Worm (Caenorhabditis elegans): ENCODE measurements around the gene lgc-5.

The lgc-5 gene

ce11 chrIV:8303668-8304067 is 38.8 kb upstream of the lgc-5 start, which contains the start of gene vha-5:
vha-5 (plus strand) TSS chrIV:8303968.
- TF ChIP-seq tbx-11 (GFP tag; IDR thresholded peaks at IDR 0.05), result no peak
- TF ChIP-seq pes-1 (GFP tag; IDR thresholded peaks at IDR 0.05), result no peak
- TF ChIP-seq hmg-4 (GFP tag; optimal IDR thresholded peaks at IDR 0.05), result no peak
- TF ChIP-seq sea-1 (GFP tag; conservative IDR thresholded peaks at IDR 0.05), result no peak
- no peak for TF ChIP-seq ceh-36 (tag; optimal IDR thresholded peaks at IDR 0.05)
- TF ChIP-seq ets-7 (tag; optimal IDR thresholded peaks at IDR 0.05), result no peak
- TF ChIP-seq B0310.2 (tag; optimal IDR thresholded peaks at IDR 0.05), result no peak
- no peak for TF ChIP-seq ceh-13 (GFP tag; optimal IDR thresholded peaks at IDR 0.05)
- TF ChIP-seq hmbx-1 (tag; optimal IDR thresholded peaks at IDR 0.05), result no peak
- no peak for TF ChIP-seq scrt-1 (GFP tag; IDR thresholded peaks at IDR 0.05)
- no peak for TF ChIP-seq F13C5.2 (tag; optimal IDR thresholded peaks at IDR 0.05)
- no peak for TF ChIP-seq aly-1 (tag; optimal IDR thresholded peaks at IDR 0.05)
- TF ChIP-seq flt-1 (GFP tag; IDR thresholded peaks at IDR 0.05), result no peak
- TF ChIP-seq tbx-37 (GFP tag; conservative IDR thresholded peaks at IDR 0.05), result no peak
- no peak for TF ChIP-seq hnd-1 (tag; optimal IDR thresholded peaks at IDR 0.05)
- TF ChIP-seq ama-1 (optimal IDR thresholded peaks at IDR 0.05), result no peak

ce11 chrIV:8307408-8307807 is 35.1 kb upstream of the lgc-5 start:
- no peak for TF ChIP-seq tbx-37 (GFP tag; conservative IDR thresholded peaks at IDR 0.05)
- no peak for TF ChIP-seq hmg-4 (GFP tag; optimal IDR thresholded peaks at IDR 0.05)
- TF ChIP-seq scrt-1 (GFP tag; IDR thresholded peaks at IDR 0.05), result no peak
- TF ChIP-seq hmbx-1 (tag; optimal IDR thresholded peaks at IDR 0.05), result no peak
- TF ChIP-seq ama-1 (optimal IDR thresholded peaks at IDR 0.05), result no peak
- no peak for TF ChIP-seq tbx-11 (GFP tag; IDR thresholded peaks at IDR 0.05)
- TF ChIP-seq ceh-13 (GFP tag; optimal IDR thresholded peaks at IDR 0.05), result no peak
- TF ChIP-seq ceh-36 (tag; optimal IDR thresholded peaks at IDR 0.05), result no peak
- no peak for TF ChIP-seq pes-1 (GFP tag; IDR thresholded peaks at IDR 0.05)
- TF ChIP-seq hnd-1 (tag; optimal IDR thresholded peaks at IDR 0.05), result no peak
- TF ChIP-seq B0310.2 (tag; optimal IDR thresholded peaks at IDR 0.05), result no peak
- TF ChIP-seq tra-4 (tag; optimal IDR thresholded peaks at IDR 0.05), result no peak
- no peak for TF ChIP-seq ets-7 (tag; optimal IDR thresholded peaks at IDR 0.05)
- TF ChIP-seq F13C5.2 (tag; optimal IDR thresholded peaks at IDR 0.05), result no peak
- no peak for TF ChIP-seq aly-1 (tag; optimal IDR thresholded peaks at IDR 0.05)
- TF ChIP-seq sea-1 (GFP tag; conservative IDR thresholded peaks at IDR 0.05), result no peak
- no peak for TF ChIP-seq flt-1 (GFP tag; IDR thresholded peaks at IDR 0.05)

- TF ChIP-seq aly-1 (tag; optimal IDR thresholded peaks at IDR 0.05), result no peak
Observed at ce11 chrIV:8312105-8312504, 30.4 kb upstream of the lgc-5 start.

- TF ChIP-seq hmg-4 (GFP tag; optimal IDR thresholded peaks at IDR 0.05) (no peak), tra-4 (tag; optimal IDR thresholded peaks at IDR 0.05) (no peak), hnd-1 (tag; optimal IDR thresholded peaks at IDR 0.05) (no peak), B0310.2 (tag; optimal IDR thresholded peaks at IDR 0.05) (no peak), F13C5.2 (tag; optimal IDR thresholded peaks at IDR 0.05) (no peak), ama-1 (optimal IDR thresholded peaks at IDR 0.05) (no peak), tbx-11 (GFP tag; IDR thresholded peaks at IDR 0.05) (no peak), tbx-37 (GFP tag; conservative IDR thresholded peaks at IDR 0.05) (no peak)
Observed at ce11 chrIV:8312846-8313245, 29.6 kb upstream of the lgc-5 start, which contains the start of gene F35H10.10. F35H10.10 (minus strand) TSS chrIV:8312946.

ce11 chrIV:8317800-8318199 is 24.7 kb upstream of the lgc-5 start:
- TF ChIP-seq tbx-11 (GFP tag; IDR thresholded peaks at IDR 0.05) (no peak), ets-7 (tag; optimal IDR thresholded peaks at IDR 0.05) (no peak)

- TF ChIP-seq tra-4 (tag; optimal IDR thresholded peaks at IDR 0.05) (no peak), scrt-1 (GFP tag; IDR thresholded peaks at IDR 0.05) (no peak), F13C5.2 (tag; optimal IDR thresholded peaks at IDR 0.05) (no peak), hmbx-1 (tag; optimal IDR thresholded peaks at IDR 0.05) (no peak), ceh-13 (GFP tag; optimal IDR thresholded peaks at IDR 0.05) (no peak), hmg-4 (GFP tag; optimal IDR thresholded peaks at IDR 0.05) (no peak), aly-1 (tag; optimal IDR thresholded peaks at IDR 0.05) (no peak), ets-7 (tag; optimal IDR thresholded peaks at IDR 0.05) (no peak), hnd-1 (tag; optimal IDR thresholded peaks at IDR 0.05) (no peak), B0310.2 (tag; optimal IDR thresholded peaks at IDR 0.05) (no peak)
Observed at ce11 chrIV:8318799-8319198, 23.7 kb upstream of the lgc-5 start.

ce11 chrIV:8325667-8326066 is 16.8 kb upstream of the lgc-5 start, which contains the start of gene F35H10.3:
F35H10.3 (plus strand) TSS chrIV:8325967.
- no peak for TF ChIP-seq pes-1 (GFP tag; IDR thresholded peaks at IDR 0.05)
- no peak for TF ChIP-seq hmg-4 (GFP tag; optimal IDR thresholded peaks at IDR 0.05)
- TF ChIP-seq B0310.2 (tag; optimal IDR thresholded peaks at IDR 0.05), result no peak
- TF ChIP-seq sea-1 (GFP tag; conservative IDR thresholded peaks at IDR 0.05), result no peak
- TF ChIP-seq tbx-11 (GFP tag; IDR thresholded peaks at IDR 0.05), result no peak
- no peak for TF ChIP-seq ceh-36 (tag; optimal IDR thresholded peaks at IDR 0.05)
- TF ChIP-seq flt-1 (GFP tag; IDR thresholded peaks at IDR 0.05), result no peak
- TF ChIP-seq ama-1 (optimal IDR thresholded peaks at IDR 0.05), result no peak
- no peak for TF ChIP-seq F13C5.2 (tag; optimal IDR thresholded peaks at IDR 0.05)
- no peak for TF ChIP-seq ets-7 (tag; optimal IDR thresholded peaks at IDR 0.05)
- TF ChIP-seq tbx-37 (GFP tag; conservative IDR thresholded peaks at IDR 0.05), result no peak
- no peak for TF ChIP-seq tra-4 (tag; optimal IDR thresholded peaks at IDR 0.05)
- TF ChIP-seq ceh-13 (GFP tag; optimal IDR thresholded peaks at IDR 0.05), result no peak
- TF ChIP-seq scrt-1 (GFP tag; IDR thresholded peaks at IDR 0.05), result no peak
- TF ChIP-seq hnd-1 (tag; optimal IDR thresholded peaks at IDR 0.05), result no peak

- no peak for TF ChIP-seq aly-1 (tag; optimal IDR thresholded peaks at IDR 0.05)
- TF ChIP-seq hmbx-1 (tag; optimal IDR thresholded peaks at IDR 0.05), result no peak
- TF ChIP-seq pes-1 (GFP tag; IDR thresholded peaks at IDR 0.05), result no peak
- TF ChIP-seq tbx-37 (GFP tag; conservative IDR thresholded peaks at IDR 0.05), result no peak
- no peak for TF ChIP-seq ets-7 (tag; optimal IDR thresholded peaks at IDR 0.05)
- TF ChIP-seq scrt-1 (GFP tag; IDR thresholded peaks at IDR 0.05), result no peak
Observed at ce11 chrIV:8328913-8329312, 13.6 kb upstream of the lgc-5 start, which contains the start of gene F35H10.2. F35H10.2 (plus strand) TSS chrIV:8329213.
